Worm (Caenorhabditis elegans) whole organism, late embryonic: Measurements from ENCODE around the gene H20J04.1.

ENCODE experiments used
- C38D4.7 ChIP-seq: fragments of 200-800 bp; sonication (Bioruptor generic); optimal IDR thresholded peaks from 2 replicates; lab custom pipeline; 2018; ENCODE audit warnings: mild to moderate bottlenecking, missing genetic modification characterization, moderate library complexity, missing compliant biosample characterization
- F13H6.1 ChIP-seq: sonication (generic microtip); optimal IDR thresholded peaks from 2 replicates; lab custom pipeline; 2016; ENCODE audit warnings: missing genetic modification characterization, missing compliant biosample characterization
- K09A11.1 ChIP-seq: sonication (generic microtip); optimal IDR thresholded peaks from 2 replicates; lab custom pipeline; 2017; ENCODE audit warnings: antibody characterized with exemption, mild to moderate bottlenecking, missing genetic modification characterization, missing compliant biosample characterization; ENCODE audit not compliant: insufficient read depth
- T23F11.4 ChIP-seq: fragments of 200-800 bp; sonication (Bioruptor generic); optimal IDR thresholded peaks from 2 replicates; lab custom pipeline; 2018; ENCODE audit warnings: mild to moderate bottlenecking, missing genetic modification characterization, missing compliant biosample characterization
- ama-1 ChIP-seq: fragments of 150-350 bp; optimal IDR thresholded peaks from 2 replicates; lab custom pipeline; 2014
- ceh-14 ChIP-seq: sonication (generic microtip); optimal IDR thresholded peaks from 2 replicates; lab custom pipeline; 2016; ENCODE audit warnings: missing genotype, missing genetic modification characterization, missing compliant biosample characterization
- ceh-18 ChIP-seq: sonication (generic microtip); optimal IDR thresholded peaks from 2 replicates; lab custom pipeline; 2016; ENCODE audit warnings: missing genetic modification characterization, missing compliant biosample characterization
- ceh-19 ChIP-seq: fragments of 200-800 bp; sonication (Bioruptor generic); optimal IDR thresholded peaks from 2 replicates; lab custom pipeline; 2018; ENCODE audit warnings: mild to moderate bottlenecking, missing genetic modification characterization, missing compliant biosample characterization
- ceh-2 ChIP-seq: sonication (generic microtip); optimal IDR thresholded peaks from 2 replicates; lab custom pipeline; 2016; ENCODE audit warnings: missing genotype, missing genetic modification characterization, missing compliant biosample characterization
- ceh-24 ChIP-seq: sonication (generic microtip); optimal IDR thresholded peaks from 2 replicates; lab custom pipeline; 2016; ENCODE audit warnings: mild to moderate bottlenecking, missing genetic modification characterization, missing compliant biosample characterization
- ceh-30 ChIP-seq: fragments of 150-350 bp; optimal IDR thresholded peaks from 2 replicates; lab custom pipeline; 2014; ENCODE audit warnings: missing biosample characterization, missing genetic modification characterization
- ceh-34 ChIP-seq: sonication (generic microtip); optimal IDR thresholded peaks from 2 replicates; lab custom pipeline; 2016; ENCODE audit warnings: mild to moderate bottlenecking, missing genetic modification characterization, missing compliant biosample characterization
- ceh-9 ChIP-seq: sonication (generic microtip); optimal IDR thresholded peaks from 2 replicates; lab custom pipeline; 2016; ENCODE audit warnings: mild to moderate bottlenecking, missing genetic modification characterization, inconsistent platforms, missing compliant biosample characterization
- che-1 ChIP-seq: sonication (generic microtip); optimal IDR thresholded peaks from 2 replicates; lab custom pipeline; 2016; ENCODE audit warnings: mild to moderate bottlenecking, missing genetic modification characterization, missing compliant biosample characterization
- dmd-4 ChIP-seq: sonication (generic microtip); optimal IDR thresholded peaks from 2 replicates; lab custom pipeline; 2016; ENCODE audit warnings: borderline replicate concordance, missing genetic modification characterization, missing compliant biosample characterization
- dve-1 ChIP-seq: sonication (generic microtip); optimal IDR thresholded peaks from 2 replicates; lab custom pipeline; 2017; ENCODE audit warnings: antibody characterized with exemption, mild to moderate bottlenecking, missing genetic modification characterization, missing compliant biosample characterization
- elt-2 ChIP-seq: sonication (generic microtip); optimal IDR thresholded peaks from 2 replicates; lab custom pipeline; 2016; ENCODE audit warnings: missing genetic modification reagents, missing genetic modification characterization, missing compliant biosample characterization
- ets-4 ChIP-seq: sonication (generic microtip); optimal IDR thresholded peaks from 2 replicates; lab custom pipeline; 2016; ENCODE audit warnings: missing genetic modification characterization, missing compliant biosample characterization
- eyg-1 ChIP-seq: sonication (generic microtip); optimal IDR thresholded peaks from 2 replicates; lab custom pipeline; 2016; ENCODE audit warnings: missing genotype, missing genetic modification characterization, missing compliant biosample characterization
- fax-1 ChIP-seq: sonication (generic microtip); optimal IDR thresholded peaks from 2 replicates; lab custom pipeline; 2016; ENCODE audit warnings: missing genotype, missing genetic modification characterization, missing compliant biosample characterization
- fkh-6 ChIP-seq: sonication (generic microtip); optimal IDR thresholded peaks from 2 replicates; lab custom pipeline; 2016; ENCODE audit warnings: missing genetic modification characterization, missing compliant biosample characterization
- hlh-30 ChIP-seq: sonication (generic microtip); optimal IDR thresholded peaks from 2 replicates; lab custom pipeline; 2017; ENCODE audit warnings: antibody characterized with exemption, missing genetic modification characterization, missing compliant biosample characterization; ENCODE audit not compliant: insufficient read depth
- hlh-8 ChIP-seq: sonication (generic microtip); optimal IDR thresholded peaks from 2 replicates; lab custom pipeline; 2016; ENCODE audit warnings: missing genotype, missing genetic modification characterization, missing compliant biosample characterization
- odd-2 ChIP-seq: sonication (generic microtip); optimal IDR thresholded peaks from 2 replicates; lab custom pipeline; 2017; ENCODE audit warnings: antibody characterized with exemption, mild to moderate bottlenecking, missing genetic modification characterization, missing compliant biosample characterization
- pat-9 ChIP-seq: fragments of 200-800 bp; sonication (Bioruptor generic); optimal IDR thresholded peaks from 2 replicates; lab custom pipeline; 2018; ENCODE audit warnings: mild to moderate bottlenecking, missing genetic modification characterization, moderate library complexity, missing compliant biosample characterization
- pha-2 ChIP-seq: sonication (generic microtip); optimal IDR thresholded peaks from 2 replicates; lab custom pipeline; 2017; ENCODE audit warnings: mild to moderate bottlenecking, missing genetic modification characterization, missing compliant biosample characterization
- pros-1 ChIP-seq: fragments of 150-350 bp; optimal IDR thresholded peaks from 2 replicates; lab custom pipeline; 2014; ENCODE audit warnings: missing biosample characterization, missing genetic modification reagents, missing genetic modification characterization
- rnt-1 ChIP-seq: sonication (generic microtip); optimal IDR thresholded peaks from 2 replicates; lab custom pipeline; 2016; ENCODE audit warnings: missing genetic modification characterization, missing compliant biosample characterization
- sdc-2 ChIP-seq: sonication (generic microtip); optimal IDR thresholded peaks from 2 replicates; lab custom pipeline; 2016; ENCODE audit warnings: missing genotype, missing genetic modification characterization, missing compliant biosample characterization
- syd-9 ChIP-seq: sonication (generic microtip); optimal IDR thresholded peaks from 2 replicates; lab custom pipeline; 2016; ENCODE audit warnings: mild to moderate bottlenecking, missing genetic modification characterization, moderate library complexity, missing compliant biosample characterization
- tbx-2 ChIP-seq: sonication (generic microtip); optimal IDR thresholded peaks from 2 replicates; lab custom pipeline; 2016; ENCODE audit warnings: missing genetic modification characterization, missing compliant biosample characterization
- tbx-7 ChIP-seq: sonication (generic microtip); optimal IDR thresholded peaks from 2 replicates; lab custom pipeline; 2016; ENCODE audit warnings: missing genotype, missing genetic modification characterization, missing compliant biosample characterization
- ttx-3 ChIP-seq: sonication (generic microtip); optimal IDR thresholded peaks from 2 replicates; lab custom pipeline; 2016; ENCODE audit warnings: missing genetic modification reagents, missing genetic modification characterization, missing compliant biosample characterization
- unc-3 ChIP-seq, 2 experiments: fragments of 200-800 bp in 1 of 2; sonication (Bioruptor generic) in 1 of 2; sonication (generic microtip) in 1 of 2; conservative IDR thresholded peaks in 1 of 2; optimal IDR thresholded peaks in 1 of 2; 2 replicates each; pipeline versions ENCODE4 v1.3.6 to Lab custom; 2016 to 2022; ENCODE audit warnings: missing compliant biosample characterization in 2 of 2, missing genetic modification characterization in 2 of 2, missing genetic modification reagents in 1 of 2
- unc-42 ChIP-seq: sonication (generic microtip); optimal IDR thresholded peaks from 2 replicates; lab custom pipeline; 2016; ENCODE audit warnings: missing genotype, missing genetic modification characterization, missing compliant biosample characterization
- unc-55 ChIP-seq: sonication (generic microtip); optimal IDR thresholded peaks from 2 replicates; lab custom pipeline; 2017; ENCODE audit warnings: missing biosample characterization, missing genetic modification reagents, missing genetic modification characterization
- zip-5 ChIP-seq: sonication (generic microtip); optimal IDR thresholded peaks from 2 replicates; lab custom pipeline; 2016; ENCODE audit warnings: missing genetic modification characterization, missing compliant biosample characterization
- ztf-16 ChIP-seq: sonication (generic microtip); optimal IDR thresholded peaks from 2 replicates; lab custom pipeline; 2017; ENCODE audit warnings: missing genetic modification characterization, missing compliant biosample characterization

H20J04.1 gene

DNA sequence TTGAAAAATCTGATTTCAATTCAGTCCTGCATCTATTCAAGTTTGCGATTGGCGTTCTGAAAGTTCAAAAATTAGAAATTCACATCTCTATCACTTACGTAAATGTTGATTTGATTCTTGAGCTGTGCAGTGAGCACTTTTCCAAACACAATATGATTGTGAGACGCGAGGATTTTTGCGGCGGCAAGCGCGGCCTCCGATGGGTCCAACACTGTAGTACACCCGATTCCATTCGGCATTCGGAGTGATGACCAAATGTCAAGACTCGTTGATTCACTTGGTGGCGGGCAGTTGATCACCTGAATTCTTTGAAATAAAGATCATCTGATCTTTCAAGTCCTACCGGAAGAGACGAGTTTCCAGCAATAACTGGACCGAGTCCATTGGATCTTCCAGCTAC lies 14.3 kb downstream of the H20J04.1 start:
- TF ChIP-seq che-1 (tag; lab: Kevin White, UChicago) (no peak), ets-4 (tag; lab: Kevin White, UChicago) (no peak), ztf-16 (tag; lab: Kevin White, UChicago) (no peak)

DNA sequence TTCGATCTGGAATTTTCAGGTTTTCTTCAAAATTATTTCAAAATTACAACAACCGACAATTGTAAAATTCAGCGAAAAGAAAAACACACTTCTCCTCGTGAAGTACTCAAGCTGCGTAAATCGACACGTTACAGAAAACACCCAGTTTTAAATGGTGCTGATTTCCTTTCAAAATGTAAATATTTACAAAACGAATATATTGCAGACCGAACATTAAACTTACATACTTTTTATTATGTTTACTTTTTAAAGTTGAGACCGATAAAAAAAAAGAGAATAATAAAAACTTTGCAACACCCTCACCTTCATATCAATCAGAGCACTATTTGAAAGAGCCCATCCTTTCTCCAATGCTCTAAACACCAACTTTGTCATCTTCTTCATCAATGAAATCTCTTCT lies 15.4 kb downstream of the H20J04.1 start:
- TF ChIP-seq unc-3 (GFP tag; conservative IDR thresholded peaks at IDR 0.05; lab: Robert Waterston, UW), result no peak
- no peak for TF ChIP-seq unc-3 (tag; optimal IDR thresholded peaks at IDR 0.05; lab: Kevin White, UChicago)
- TF ChIP-seq ceh-34 (tag; lab: Kevin White, UChicago), result no peak
- TF ChIP-seq T23F11.4 (GFP tag; lab: Kevin White, UChicago), result no peak
- TF ChIP-seq tbx-7, result no peak
- TF ChIP-seq ama-1 (lab: Kevin White, UChicago), result no peak
- no peak for TF ChIP-seq syd-9 (tag; lab: Kevin White, UChicago)
- TF ChIP-seq pat-9 (tag; lab: Kevin White, UChicago), result no peak
- TF ChIP-seq unc-42, result no peak
- TF ChIP-seq tbx-2 (tag; lab: Kevin White, UChicago), result no peak
- TF ChIP-seq eyg-1 (tag; lab: Kevin White, UChicago), result no peak

DNA sequence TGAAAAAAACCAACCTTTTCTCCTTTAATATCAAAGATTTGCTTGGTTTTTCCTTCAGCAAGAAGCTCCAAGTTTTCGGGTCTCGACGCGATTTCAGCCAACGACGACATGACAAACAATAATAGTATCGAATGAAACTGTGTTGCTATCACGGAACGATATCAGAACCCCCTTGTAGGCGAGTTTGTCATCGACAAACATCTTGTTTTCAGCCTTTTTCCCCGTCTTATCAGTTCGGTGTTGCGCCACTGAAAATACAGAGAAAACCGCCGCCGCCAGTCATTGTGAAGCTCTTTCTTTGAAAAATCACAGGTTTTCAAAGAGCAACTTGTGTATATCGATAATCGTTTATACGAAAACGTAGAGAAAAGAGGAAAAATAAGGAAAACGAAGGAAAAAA lies 17.0 kb downstream of the H20J04.1 start, which contains the start of gene paic-1:
Gene paic-1 (minus strand): TSS at position 120 of the 400 bp plus-strand sequence.
- peak; percentile 74 for TF ChIP-seq elt-2 (tag; lab: Kevin White, UChicago)
- TF ChIP-seq rnt-1 (tag; lab: Kevin White, UChicago), result no peak

DNA sequence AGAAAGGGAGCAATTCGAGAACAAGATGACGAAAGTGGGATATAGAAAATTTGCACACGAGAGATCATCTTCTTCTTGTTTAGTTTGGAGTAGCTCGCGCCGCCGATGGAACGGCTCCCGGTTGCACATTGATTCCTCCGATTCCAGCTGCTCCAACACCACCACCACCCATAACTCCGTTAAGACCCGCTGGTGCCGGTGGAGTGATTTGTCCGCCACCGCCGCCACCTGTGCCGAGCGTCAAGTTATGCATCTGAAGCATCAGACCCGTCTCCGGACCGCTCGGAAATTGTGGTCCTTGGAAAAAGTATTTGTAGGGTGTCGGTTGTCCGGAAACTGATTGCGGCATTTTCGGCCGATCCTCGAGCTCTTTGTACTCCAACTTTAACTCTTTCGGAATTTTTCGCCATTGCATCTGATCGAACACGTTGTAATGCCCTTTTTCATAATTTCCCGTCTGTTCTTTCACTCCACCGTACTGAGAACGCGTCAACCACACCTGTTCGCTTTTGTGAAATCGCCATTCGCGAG lies 17.5 kb downstream of the H20J04.1 start:
- TF ChIP-seq fkh-6 (tag; lab: Kevin White, UChicago), result peak; percentile 48
- TF ChIP-seq dmd-4 (tag; lab: Kevin White, UChicago), result no peak
- TF ChIP-seq rnt-1 (tag; lab: Kevin White, UChicago), result no peak
- no peak for TF ChIP-seq ceh-19 (GFP tag; lab: Kevin White, UChicago)
- no peak for TF ChIP-seq unc-3 (GFP tag; conservative IDR thresholded peaks at IDR 0.05; lab: Robert Waterston, UW)
- TF ChIP-seq unc-3 (tag; optimal IDR thresholded peaks at IDR 0.05; lab: Kevin White, UChicago), result no peak
- TF ChIP-seq ceh-14, result no peak

DNA sequence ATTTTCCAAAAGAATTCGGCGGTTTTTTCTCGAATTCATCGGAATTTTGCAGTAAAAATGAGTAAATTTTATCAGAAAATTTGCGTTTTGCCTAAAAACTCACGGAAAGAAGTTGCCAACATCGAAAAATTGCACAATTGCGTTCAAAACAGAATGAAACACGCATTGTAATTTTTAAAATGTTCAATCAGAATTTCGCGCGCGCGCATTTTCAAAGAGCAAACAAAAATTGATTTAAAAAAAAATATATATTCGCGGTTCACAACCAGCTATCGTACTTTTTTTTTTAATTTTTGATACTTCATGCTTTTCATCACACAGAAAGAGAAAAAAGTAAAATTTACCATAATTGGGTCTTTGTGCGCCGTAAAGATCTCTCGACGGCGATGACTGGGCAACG lies 19.5 kb downstream of the H20J04.1 start:
- no peak for TF ChIP-seq fax-1 (tag; lab: Kevin White, UChicago)
- no peak for TF ChIP-seq hlh-30
- no peak for TF ChIP-seq hlh-8 (tag; lab: Kevin White, UChicago)
- no peak for TF ChIP-seq ttx-3 (tag; lab: Kevin White, UChicago)
- TF ChIP-seq F13H6.1, result no peak
- TF ChIP-seq C38D4.7 (GFP tag; lab: Kevin White, UChicago), result no peak
- no peak for TF ChIP-seq ceh-24 (tag; lab: Kevin White, UChicago)

DNA sequence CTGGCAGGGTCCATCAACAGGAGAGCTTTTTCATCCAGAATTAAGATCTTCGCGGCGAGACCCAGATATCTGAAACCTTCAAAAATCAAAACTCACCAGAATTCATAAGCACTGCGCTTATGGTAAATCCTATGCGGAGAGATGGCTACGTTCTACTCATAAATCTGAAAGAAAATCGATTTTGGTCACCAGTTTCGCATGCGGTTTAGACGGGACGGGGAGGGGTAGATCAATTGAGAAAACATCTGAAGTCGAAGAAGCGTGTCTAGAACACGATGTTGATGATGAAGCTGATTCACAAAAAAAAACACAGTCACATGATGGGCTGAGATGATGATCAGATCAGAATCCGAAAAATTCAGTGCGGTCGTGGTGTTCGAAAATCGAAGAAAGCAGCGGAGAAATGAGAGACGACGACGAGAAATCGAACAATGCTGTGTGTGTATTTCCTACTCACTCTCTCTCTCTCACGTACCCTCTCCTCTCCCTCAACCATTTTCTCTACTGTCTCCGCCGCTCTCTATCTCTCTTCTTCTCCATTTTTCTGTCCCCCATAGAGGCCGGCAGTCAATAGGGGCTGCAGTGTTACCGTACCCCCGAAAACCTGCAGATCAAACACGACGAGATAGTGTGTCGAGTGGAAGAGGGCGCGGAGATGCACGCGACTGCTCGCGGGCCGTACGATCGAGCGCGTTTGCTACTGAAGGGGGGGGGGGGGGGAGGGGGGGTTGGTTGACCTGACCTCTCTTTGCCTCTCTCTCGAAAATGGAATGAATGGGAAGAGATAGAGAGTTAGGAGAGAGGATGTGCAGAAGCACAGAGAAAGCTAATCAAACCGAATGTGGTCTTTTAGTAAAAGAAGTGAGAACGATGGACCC lies 21.1 kb downstream of the H20J04.1 start, which contains the start of gene ntl-2:
Gene ntl-2 (minus strand): TSS at position 171 of the 878 bp plus-strand sequence.
- TF ChIP-seq odd-2 (tag; lab: Kevin White, UChicago) (no peak), zip-5 (tag; lab: Kevin White, UChicago) (no peak), dve-1 (tag; lab: Kevin White, UChicago) (peak; percentile 85), sdc-2 (peak; percentile 62), ceh-18 (peak; percentile 90), syd-9 (tag; lab: Kevin White, UChicago) (no peak), fkh-6 (tag; lab: Kevin White, UChicago) (peak; percentile 75), ceh-30 (tag; lab: Kevin White, UChicago) (peak; percentile 66), T23F11.4 (GFP tag; lab: Kevin White, UChicago) (peak; percentile 86), ceh-9 (tag; lab: Kevin White, UChicago) (no peak), tbx-7 (no peak), K09A11.1 (no peak), ttx-3 (tag; lab: Kevin White, UChicago) (no peak), rnt-1 (tag; lab: Kevin White, UChicago) (peak; percentile 77), ceh-2 (tag; lab: Kevin White, UChicago) (no peak), pha-2 (tag; lab: Kevin White, UChicago) (peak; percentile 84), unc-3 (GFP tag; conservative IDR thresholded peaks at IDR 0.05; lab: Robert Waterston, UW) (0 out of 2 replicates have a peak, but pooled peaks have one; percentile 44), unc-3 (tag; optimal IDR thresholded peaks at IDR 0.05; lab: Kevin White, UChicago) (peak; percentile 64), unc-55 (GFP tag; lab: Kevin White, UChicago) (peak; percentile 87), ets-4 (tag; lab: Kevin White, UChicago) (peak; percentile 75), elt-2 (tag; lab: Kevin White, UChicago) (peak; percentile 93), pros-1 (tag; lab: Kevin White, UChicago) (peak; percentile 89)
